Fruit fly (Drosophila melanogaster): Measurements from ENCODE around the gene CG12531.

Gene CG12531

DNA sequence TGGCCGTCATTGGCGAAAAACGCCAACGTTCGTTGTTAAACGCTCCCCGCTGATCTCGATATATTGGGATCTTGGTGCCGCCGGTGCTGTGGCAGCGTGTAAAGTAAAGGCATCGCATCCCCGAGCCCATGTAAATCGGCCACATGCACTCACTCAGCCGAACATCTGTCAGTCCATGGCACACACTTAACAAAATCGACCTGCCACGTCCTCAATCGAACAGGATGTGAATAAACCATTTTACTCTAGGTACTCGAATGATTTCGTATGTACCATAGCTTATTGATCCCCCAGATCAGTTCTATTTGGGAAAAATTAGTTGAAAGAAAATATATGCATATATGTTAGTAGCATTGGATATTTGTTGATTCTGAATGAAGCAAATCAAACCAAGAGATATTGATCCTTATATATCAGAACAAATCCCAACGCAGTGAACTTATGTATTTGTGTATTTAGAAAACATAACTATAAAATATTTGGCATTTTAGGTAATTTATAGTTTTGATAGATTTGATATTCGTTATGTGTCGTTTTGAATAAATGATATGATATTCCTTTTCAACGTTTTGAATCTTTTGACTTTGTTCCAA lies 2.3 kb upstream of the CG12531 start (continued):
- TF ChIP-seq CG5245 (GFP tag; optimal IDR thresholded peaks at IDR 0.05): no peak

DNA sequence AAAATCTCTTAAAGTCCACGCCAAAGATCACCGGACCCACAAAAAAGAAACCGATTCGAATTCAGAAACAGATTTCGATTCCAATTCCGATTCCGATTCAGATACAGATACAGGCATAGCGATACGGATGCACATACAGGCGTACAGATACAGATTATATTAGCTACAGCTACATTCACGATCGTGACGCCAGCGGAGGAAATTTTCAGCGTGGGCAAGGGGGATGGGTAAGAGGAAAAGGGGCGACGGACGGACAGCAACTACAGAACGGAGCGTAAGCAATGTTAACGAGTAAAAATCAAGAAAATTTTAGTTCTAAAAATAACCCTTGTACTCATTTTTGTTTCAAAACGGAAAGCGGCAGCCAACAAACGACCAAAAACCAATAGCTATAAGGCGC lies 1.7 kb upstream of the CG12531 start:
- peak; percentile 75; the same call in 1 of the 2 replicates for TF ChIP-seq crol (GFP tag; IDR thresholded peaks at IDR 0.05)
- 0 out of 3 replicates have a peak, but pooled peaks have one; percentile 45 for TF ChIP-seq z (GFP tag; IDR thresholded peaks at IDR 0.05)
- no peak for TF ChIP-seq stwl (tag; optimal IDR thresholded peaks at IDR 0.05)
- TF ChIP-seq CG34376 (GFP tag; optimal IDR thresholded peaks at IDR 0.05): no peak
- TF ChIP-seq Nf-YA (GFP tag; IDR thresholded peaks at IDR 0.05): no peak
- TF ChIP-seq CG12769 (tag; optimal IDR thresholded peaks at IDR 0.05): no peak
- no peak for TF ChIP-seq Atf-2 (GFP tag; optimal IDR thresholded peaks at IDR 0.05)
- TF ChIP-seq CG4617 (GFP tag; optimal IDR thresholded peaks at IDR 0.05; ENCODE audit: borderline replicate concordance): no peak
- TF ChIP-seq CG2199 (GFP tag; IDR thresholded peaks at IDR 0.05): peak; percentile 54; the same call in 2 of the 3 replicates
- TF ChIP-seq Deaf1 (tag; optimal IDR thresholded peaks at IDR 0.05): peak; percentile 10
- TF ChIP-seq CG7928 (GFP tag; optimal IDR thresholded peaks at IDR 0.05): no peak
- no peak for TF ChIP-seq dmrt99B (tag; optimal IDR thresholded peaks at IDR 0.05)

DNA sequence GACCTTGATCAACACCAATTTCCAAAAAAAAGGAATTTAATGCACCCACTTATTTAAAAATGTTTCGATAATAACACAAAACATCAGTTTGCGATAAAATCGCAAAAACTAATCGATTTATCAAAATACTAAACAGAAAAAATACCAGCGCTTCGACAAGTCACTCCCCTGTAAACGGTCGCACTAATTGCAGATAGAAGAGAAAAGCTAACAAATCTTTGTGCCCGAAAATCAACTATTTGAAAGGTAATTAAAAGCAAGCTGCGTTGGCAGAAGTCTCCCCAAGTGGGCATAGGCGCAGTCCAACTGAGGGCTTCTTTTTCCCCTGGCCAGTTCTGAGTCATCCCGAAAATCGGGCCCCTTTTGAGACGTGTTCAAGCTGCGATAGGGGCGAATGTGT lies 12.1 kb downstream of the CG12531 start, which contains the start of gene AP-1-2beta:
TSS of gene AP-1-2beta (plus strand) at position 161 of the 400 bp plus-strand sequence.
- no peak for TF ChIP-seq Hmx (GFP tag; optimal IDR thresholded peaks at IDR 0.05)
- TF ChIP-seq pan (optimal IDR thresholded peaks at IDR 0.05): no peak
- TF ChIP-seq pan (GFP tag; optimal IDR thresholded peaks at IDR 0.05 in 1 of 2, IDR thresholded peaks at IDR 0.05 in 1 of 2): no peak
- TF ChIP-seq CG7963 (GFP tag; IDR thresholded peaks at IDR 0.05; ENCODE audit: partially characterized antibody): 0 out of 3 replicates have a peak, but pooled peaks have one; percentile 30
- TF ChIP-seq CG10209 (GFP tag; optimal IDR thresholded peaks at IDR 0.05): no peak
- TF ChIP-seq CG9932 (GFP tag; IDR thresholded peaks at IDR 0.05): no peak
- no peak for TF ChIP-seq Tbp (GFP tag; optimal IDR thresholded peaks at IDR 0.05)
- TF ChIP-seq pita (GFP tag; optimal IDR thresholded peaks at IDR 0.05): no peak
- TF ChIP-seq Spps (tag; optimal IDR thresholded peaks at IDR 0.05): no peak
- peak; percentile 37; the same call in 1 of the 2 replicates for TF ChIP-seq amos (GFP tag; IDR thresholded peaks at IDR 0.05; ENCODE audit: partially characterized antibody)
- no peak for TF ChIP-seq CG6272 (GFP tag; IDR thresholded peaks at IDR 0.05)
- TF ChIP-seq CG12236 (GFP tag; optimal IDR thresholded peaks at IDR 0.05): no peak
- no peak for TF ChIP-seq Atf3 (GFP tag; optimal IDR thresholded peaks at IDR 0.05)
- no peak for TF ChIP-seq luna (GFP tag; optimal IDR thresholded peaks at IDR 0.05)
- no peak for TF ChIP-seq CG31388 (GFP tag; optimal IDR thresholded peaks at IDR 0.05)
- no peak for TF ChIP-seq cad (GFP tag; optimal IDR thresholded peaks at IDR 0.05)
- TF ChIP-seq sob (GFP tag; IDR thresholded peaks at IDR 0.05): no peak
- TF ChIP-seq chif (GFP tag; optimal IDR thresholded peaks at IDR 0.05): no peak
- no peak for TF ChIP-seq Dip3 (GFP tag; optimal IDR thresholded peaks at IDR 0.05)
- TF ChIP-seq CG13894 (tag; optimal IDR thresholded peaks at IDR 0.05): no peak
- TF ChIP-seq CG17612 (GFP tag; IDR thresholded peaks at IDR 0.05): no peak
- TF ChIP-seq CG6791 (GFP tag; IDR thresholded peaks at IDR 0.05; ENCODE audit: partially characterized antibody): peak; percentile 72; the same call in 2 of the 3 replicates
- TF ChIP-seq nmo (GFP tag; optimal IDR thresholded peaks at IDR 0.05): peak; percentile 8
- TF ChIP-seq sug (tag; optimal IDR thresholded peaks at IDR 0.05): no peak
- TF ChIP-seq CG17186 (GFP tag; optimal IDR thresholded peaks at IDR 0.05): no peak
- TF ChIP-seq Neu2 (GFP tag; optimal IDR thresholded peaks at IDR 0.05; ENCODE audit: borderline replicate concordance): no peak
- peak; percentile 78 for TF ChIP-seq gfzf (GFP tag; optimal IDR thresholded peaks at IDR 0.05)
- TF ChIP-seq Nf-YB (GFP tag; optimal IDR thresholded peaks at IDR 0.05): no peak
- TF ChIP-seq seq (GFP tag; IDR thresholded peaks at IDR 0.05): no peak
- no peak for TF ChIP-seq exex (tag; optimal IDR thresholded peaks at IDR 0.05)
- no peak for TF ChIP-seq Kr (GFP tag; optimal IDR thresholded peaks at IDR 0.05)
- no peak for TF ChIP-seq dmrt99B (tag; optimal IDR thresholded peaks at IDR 0.05)
- TF ChIP-seq jigr1 (GFP tag; IDR thresholded peaks at IDR 0.05): no peak
- no peak for TF ChIP-seq ranshi (GFP tag; IDR thresholded peaks at IDR 0.05)
- TF ChIP-seq YL-1 (GFP tag; optimal IDR thresholded peaks at IDR 0.05): peak; percentile 70
- TF ChIP-seq oc (tag; optimal IDR thresholded peaks at IDR 0.05): no peak
